Worm (Caenorhabditis elegans): ENCODE measurements around the gene Y39G8B.7.

Gene Y39G8B.7

DNA sequence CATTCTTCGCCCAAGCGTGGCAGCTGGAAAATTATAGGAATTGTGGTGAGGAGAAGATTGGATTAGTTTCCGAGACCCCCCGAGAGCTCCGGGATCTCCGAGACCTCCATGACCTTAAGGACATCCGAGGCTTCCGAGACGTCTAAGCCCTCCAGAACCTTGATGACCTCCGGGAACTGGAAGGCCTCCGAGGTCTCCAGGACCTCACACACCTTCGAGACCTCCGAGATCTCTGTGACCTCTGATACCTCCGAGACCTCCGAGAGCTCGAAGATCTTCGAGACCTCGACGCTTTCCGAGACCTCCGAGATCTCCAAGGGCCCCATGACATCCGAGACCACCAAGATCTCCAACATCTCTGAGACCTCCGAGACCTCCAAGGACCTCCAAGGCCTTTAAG is 12.6 kb downstream of the Y39G8B.7 start:
- TF ChIP-seq skn-1 (tag; optimal IDR thresholded peaks at IDR 0.05) (no peak), nhr-77 (tag; optimal IDR thresholded peaks at IDR 0.05) (no peak), nhr-25 (tag; optimal IDR thresholded peaks at IDR 0.05) (no peak), nfya-1 (tag; optimal IDR thresholded peaks at IDR 0.05; ENCODE audit: insufficient read depth) (no peak)

DNA sequence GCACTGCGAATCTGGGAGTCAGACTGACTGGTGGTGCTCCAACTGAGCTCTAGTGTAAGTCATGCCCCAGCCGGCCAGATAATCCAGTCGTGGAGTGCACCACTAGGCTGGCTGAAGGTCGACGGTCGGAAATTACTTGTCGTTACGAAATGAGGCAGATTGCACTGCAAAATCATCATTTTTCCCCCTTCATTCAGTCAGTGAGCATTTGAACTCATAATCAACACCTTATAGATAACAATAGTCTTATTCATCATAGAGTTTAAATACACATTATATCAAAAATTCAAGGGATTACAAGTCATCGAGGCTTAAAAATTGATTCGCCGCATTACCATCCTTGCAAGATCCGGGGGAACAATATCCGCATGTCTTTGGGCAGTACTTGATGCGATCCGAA is 13.0 kb downstream of the Y39G8B.7 start:
- TF ChIP-seq nhr-43 (tag; optimal IDR thresholded peaks at IDR 0.05; ENCODE audit: poor library complexity, severe bottlenecking) (no peak), skn-1 (tag; optimal IDR thresholded peaks at IDR 0.05) (peak; percentile 30), ceh-28 (tag; optimal IDR thresholded peaks at IDR 0.05) (no peak), elt-2 (tag; optimal IDR thresholded peaks at IDR 0.05) (peak; percentile 34), pqm-1 (tag; optimal IDR thresholded peaks at IDR 0.05) (peak; percentile 53)

- TF ChIP-seq nhr-11 (tag; optimal IDR thresholded peaks at IDR 0.05) (no peak), ztf-11 (tag; optimal IDR thresholded peaks at IDR 0.05) (no peak), eor-1 (tag; optimal IDR thresholded peaks at IDR 0.05) (no peak), mml-1 (tag; optimal IDR thresholded peaks at IDR 0.05) (no peak), fkh-2 (tag; optimal IDR thresholded peaks at IDR 0.05) (no peak), ceh-16 (tag; optimal IDR thresholded peaks at IDR 0.05) (no peak), zag-1 (tag; optimal IDR thresholded peaks at IDR 0.05) (no peak), nhr-12 (tag; optimal IDR thresholded peaks at IDR 0.05) (no peak), ama-1 (optimal IDR thresholded peaks at IDR 0.05) (no peak), nhr-28 (tag; optimal IDR thresholded peaks at IDR 0.05) (no peak), pha-4 (tag; optimal IDR thresholded peaks at IDR 0.05) (peak; percentile 0), nhr-77 (tag; optimal IDR thresholded peaks at IDR 0.05) (no peak), ceh-82 (tag; optimal IDR thresholded peaks at IDR 0.05) (no peak), elt-2 (tag; optimal IDR thresholded peaks at IDR 0.05) (peak; percentile 61), lsy-12 (tag; optimal IDR thresholded peaks at IDR 0.05) (no peak), ceh-28 (tag; optimal IDR thresholded peaks at IDR 0.05) (no peak), pqm-1 (tag; optimal IDR thresholded peaks at IDR 0.05) (peak; percentile 5), aly-2 (tag; optimal IDR thresholded peaks at IDR 0.05) (no peak)
Measured at ce11 chrII:13981097-13981496, 13.7 kb downstream of the Y39G8B.7 start, which contains the start of gene Y39G8B.9. Gene Y39G8B.9, plus strand, starts transcription at chrII:13981365.

- TF ChIP-seq ceh-9 (tag; optimal IDR thresholded peaks at IDR 0.05) (no peak), sea-2 (GFP tag; optimal IDR thresholded peaks at IDR 0.05) (no peak), fkh-10 (GFP tag; optimal IDR thresholded peaks at IDR 0.05) (no peak), elt-1 (tag; optimal IDR thresholded peaks at IDR 0.05) (no peak), nhr-23 (tag; optimal IDR thresholded peaks at IDR 0.05) (no peak), nhr-67 (tag; optimal IDR thresholded peaks at IDR 0.05) (no peak), pha-4 (tag; optimal IDR thresholded peaks at IDR 0.05) (peak; percentile 47), lsy-12 (tag; optimal IDR thresholded peaks at IDR 0.05) (no peak), unc-39 (tag; optimal IDR thresholded peaks at IDR 0.05) (no peak), nhr-77 (tag; optimal IDR thresholded peaks at IDR 0.05) (no peak), elt-2 (tag; optimal IDR thresholded peaks at IDR 0.05) (peak; percentile 92), aly-2 (tag; optimal IDR thresholded peaks at IDR 0.05) (no peak), hmg-11 (tag; optimal IDR thresholded peaks at IDR 0.05) (no peak), pqm-1 (tag; optimal IDR thresholded peaks at IDR 0.05) (peak; percentile 73), zag-1 (tag; optimal IDR thresholded peaks at IDR 0.05) (no peak), mml-1 (tag; optimal IDR thresholded peaks at IDR 0.05) (no peak), jun-1 (tag; optimal IDR thresholded peaks at IDR 0.05) (peak; percentile 85), ceh-16 (tag; optimal IDR thresholded peaks at IDR 0.05) (no peak), mdl-1 (tag; optimal IDR thresholded peaks at IDR 0.05) (no peak)
Measured at ce11 chrII:13979833-13980513, 14.9 kb downstream of the Y39G8B.7 start, which contains the start of gene sre-48. Gene sre-48, minus strand, starts transcription at chrII:13979883.

ce11 chrII:13977701-13978100 is 17.1 kb downstream of the Y39G8B.7 start:
- TF ChIP-seq fkh-2 (tag; optimal IDR thresholded peaks at IDR 0.05) = no peak
- TF ChIP-seq elt-3 (tag; optimal IDR thresholded peaks at IDR 0.05) = no peak
- TF ChIP-seq skn-1 (tag; optimal IDR thresholded peaks at IDR 0.05) = no peak
- no peak for TF ChIP-seq nhr-77 (tag; optimal IDR thresholded peaks at IDR 0.05)

Measured in whole organism, L3 larva.